Worm (Caenorhabditis elegans) whole organism, L1 larva: ENCODE data around the gene arle-14.

Experiments used
- F16B12.6 ChIP-seq: fragments of 150-350 bp; optimal IDR thresholded peaks from 2 replicates; lab custom pipeline; 2014; ENCODE audit warnings: missing biosample characterization, missing genetic modification characterization
- blmp-1 ChIP-seq: fragments of 150-350 bp; optimal IDR thresholded peaks from 2 replicates; lab custom pipeline; 2014; ENCODE audit warnings: missing biosample characterization, missing genetic modification characterization
- dsc-1 ChIP-seq: sonication (generic microtip); optimal IDR thresholded peaks from 2 replicates; lab custom pipeline; 2016; ENCODE audit warnings: mild to moderate bottlenecking, missing genetic modification characterization, missing compliant biosample characterization
- grh-1 ChIP-seq: fragments of 200-800 bp; sonication (Bioruptor generic); IDR thresholded peaks from 2 replicates; pipeline ENCODE4 v1.3.6; 2022; ENCODE audit warnings: missing genetic modification reagents, missing genetic modification characterization, missing compliant biosample characterization
- mdl-1 ChIP-seq, 2 experiments: fragments of 150-350 bp; optimal IDR thresholded peaks; 2 replicates each; lab custom pipeline; 2014 to 2017; ENCODE audit warnings: missing biosample characterization in 2 of 2, missing genetic modification characterization in 2 of 2, inconsistent platforms in 1 of 2
- nhr-12 ChIP-seq: sonication (generic microtip); optimal IDR thresholded peaks from 2 replicates; lab custom pipeline; 2017; ENCODE audit warnings: missing biosample characterization, missing genetic modification characterization
- nhr-237 ChIP-seq: fragments of 150-350 bp; optimal IDR thresholded peaks from 2 replicates; lab custom pipeline; 2014; ENCODE audit warnings: missing biosample characterization, missing genetic modification characterization
- nhr-47 ChIP-seq: sonication (generic microtip); optimal IDR thresholded peaks from 2 replicates; lab custom pipeline; 2016; ENCODE audit warnings: mild to moderate bottlenecking, missing genetic modification characterization, moderate library complexity, missing compliant biosample characterization
- nhr-77 ChIP-seq: fragments of 150-350 bp; optimal IDR thresholded peaks from 2 replicates; lab custom pipeline; 2014; ENCODE audit warnings: missing biosample characterization, missing genetic modification characterization
- unc-62 ChIP-seq: fragments of 150-350 bp; optimal IDR thresholded peaks from 2 replicates; lab custom pipeline; 2014; ENCODE audit warnings: missing biosample characterization, missing genetic modification reagents, missing genetic modification characterization

DNA sequence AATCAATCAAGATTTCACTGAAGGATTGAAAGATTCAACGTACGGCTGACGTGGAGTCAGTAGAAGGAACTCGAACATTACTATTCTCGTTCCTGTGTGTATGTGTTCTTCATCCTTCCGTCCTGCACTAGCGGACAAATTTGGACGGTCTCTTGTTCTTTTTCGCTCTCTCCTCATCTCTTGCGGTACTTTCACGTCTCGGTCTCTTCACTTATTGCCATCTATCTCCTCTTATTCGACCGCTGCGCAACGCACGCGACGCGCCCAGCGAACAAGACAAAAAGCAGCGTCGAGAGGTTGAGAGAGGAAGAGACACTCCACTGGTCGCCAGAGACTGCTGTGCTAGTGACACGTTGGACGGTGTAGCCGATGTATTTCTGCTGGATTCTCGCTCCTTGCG lies 22.8 kb downstream of the arle-14 start:
- TF ChIP-seq blmp-1 (peak; percentile 52), mdl-1 (tag; optimal IDR thresholded peaks at IDR 0.05; lab: Kevin White, UChicago) (peak in 1 of 2 experiments; percentile 62), F16B12.6 (no peak), nhr-47 (tag; lab: Kevin White, UChicago) (peak; percentile 40), nhr-77 (tag; lab: Kevin White, UChicago) (peak; percentile 43), dsc-1 (tag; lab: Kevin White, UChicago) (peak; percentile 30), unc-62 (GFP tag; lab: Kevin White, UChicago) (no peak), grh-1 (GFP tag; lab: Robert Waterston, UW) (no peak), nhr-237 (tag; lab: Kevin White, UChicago) (no peak), nhr-12 (no peak)
